Worm (Caenorhabditis elegans): ENCODE results near the gene F52F10.2.

ce11 chrV:1583242-1583641 is 35.3 kb downstream of the F52F10.2 start:
- TF ChIP-seq W03F9.2 (tag; optimal IDR thresholded peaks at IDR 0.05) (no peak), dao-5 (tag; optimal IDR thresholded peaks at IDR 0.05) (no peak)
